Worm (Caenorhabditis elegans) whole organism, L1 larva: ENCODE data around the gene ttr-7.

Experiments used
- aly-2 ChIP-seq: fragments of 150-350 bp; optimal IDR thresholded peaks from 2 replicates; lab custom pipeline; 2014; ENCODE audit warnings: missing biosample characterization, missing genetic modification characterization
- ces-1 ChIP-seq: fragments of 150-350 bp; optimal IDR thresholded peaks from 2 replicates; lab custom pipeline; 2014; ENCODE audit warnings: missing biosample characterization, missing genetic modification reagents, missing genetic modification characterization
- lsy-2 ChIP-seq, 2 experiments: fragments of 150-350 bp; optimal IDR thresholded peaks; 2 replicates each; lab custom pipeline; 2014; ENCODE audit warnings: missing biosample characterization in 2 of 2, missing genetic modification characterization in 2 of 2
- nhr-19 ChIP-seq: fragments of 200-800 bp; sonication (Bioruptor generic); conservative IDR thresholded peaks from 2 replicates; pipeline ENCODE4 v1.3.6; 2022; ENCODE audit warnings: missing genetic modification characterization, missing compliant biosample characterization
- nhr-85 ChIP-seq: sonication (generic microtip); peaks from one replicate; lab custom pipeline; 2016; ENCODE audit warnings: missing genetic modification characterization, inconsistent platforms, missing compliant biosample characterization
- unc-30 ChIP-seq: sonication (generic microtip); optimal IDR thresholded peaks from 2 replicates; lab custom pipeline; 2017; ENCODE audit warnings: missing biosample characterization, missing genetic modification characterization

- TF ChIP-seq ces-1 = no peak
- no peak for TF ChIP-seq lsy-2 (tag; optimal IDR thresholded peaks at IDR 0.05; lab: Kevin White, UChicago)
- no peak for TF ChIP-seq nhr-85 (tag; lab: Kevin White, UChicago)
- no peak for TF ChIP-seq aly-2 (tag; lab: Kevin White, UChicago)
- no peak for TF ChIP-seq unc-30
- TF ChIP-seq nhr-19 (GFP tag; lab: Robert Waterston, UW) = no peak
Observed at ce11 chrIII:644660-645059, 38.9 kb downstream of the ttr-7 start.
